Worm (Caenorhabditis elegans): ENCODE measurements around the gene klp-7.

The klp-7 gene

DNA sequence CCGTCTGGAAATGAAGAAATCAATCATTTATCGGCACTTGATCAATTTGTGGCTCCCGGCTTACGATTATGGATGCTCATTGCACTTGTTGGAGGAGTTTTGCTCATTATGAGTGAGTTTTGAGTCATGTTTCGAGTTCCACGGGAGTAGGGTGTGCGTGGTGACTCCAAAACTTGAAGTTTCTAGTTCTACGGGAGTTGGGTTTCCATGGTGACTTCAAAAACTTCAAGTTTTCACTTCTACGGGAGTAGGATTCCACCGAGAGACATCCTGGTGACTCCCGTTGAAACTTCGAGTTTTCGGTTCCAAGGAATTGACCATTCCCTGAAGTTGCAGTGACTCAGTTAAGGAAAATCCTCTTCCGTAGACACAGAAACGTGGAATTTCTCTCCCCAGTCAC lies 51.1 kb downstream of the klp-7 start (continued):
- no peak for TF ChIP-seq ztf-11 (tag; optimal IDR thresholded peaks at IDR 0.05)
- no peak for TF ChIP-seq duxl-1 (tag; optimal IDR thresholded peaks at IDR 0.05; ENCODE audit: poor library complexity)
- TF ChIP-seq dve-1 (tag; optimal IDR thresholded peaks at IDR 0.05; ENCODE audit: insufficient read depth), result no peak
- TF ChIP-seq unc-39 (tag; optimal IDR thresholded peaks at IDR 0.05), result no peak
- TF ChIP-seq mdl-1 (tag; optimal IDR thresholded peaks at IDR 0.05), result no peak
- no peak for TF ChIP-seq lin-38 (GFP tag; IDR thresholded peaks at IDR 0.05)

DNA sequence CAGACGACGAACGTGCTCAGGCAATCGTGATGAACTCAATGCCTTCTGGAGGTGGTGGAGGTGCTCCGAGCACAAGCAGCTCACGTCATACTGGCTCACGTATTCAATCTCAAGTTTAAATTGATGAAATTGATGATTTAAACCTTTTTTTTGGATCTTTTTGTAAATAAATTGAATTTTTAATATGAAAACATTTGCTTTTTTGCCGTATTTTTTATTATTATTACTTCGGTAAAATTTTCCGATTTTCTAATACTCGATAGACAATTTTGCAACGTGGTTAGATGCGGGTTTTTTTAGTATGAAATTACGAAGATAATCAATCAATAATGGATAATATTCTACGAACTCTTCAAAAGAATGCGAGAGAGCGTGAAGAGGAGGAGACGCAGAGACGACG lies 52.3 kb downstream of the klp-7 start, which contains the start of gene oxi-1:
oxi-1 (plus strand) TSS at position 301 of the 400 bp plus-strand sequence.
- no peak for TF ChIP-seq ceh-62 (tag; optimal IDR thresholded peaks at IDR 0.05)
- TF ChIP-seq lin-39 (tag; optimal IDR thresholded peaks at IDR 0.05), result no peak
- TF ChIP-seq ZK546.5 (tag; optimal IDR thresholded peaks at IDR 0.05), result no peak
- TF ChIP-seq D1046.2 (GFP tag; IDR thresholded peaks at IDR 0.05), result no peak
- TF ChIP-seq F26F4.8 (GFP tag; conservative IDR thresholded peaks at IDR 0.05), result no peak
- no peak for TF ChIP-seq madf-9 (GFP tag; conservative IDR thresholded peaks at IDR 0.05)
